Worm (Caenorhabditis elegans): Measurements from ENCODE around the gene dgk-5.

DNA sequence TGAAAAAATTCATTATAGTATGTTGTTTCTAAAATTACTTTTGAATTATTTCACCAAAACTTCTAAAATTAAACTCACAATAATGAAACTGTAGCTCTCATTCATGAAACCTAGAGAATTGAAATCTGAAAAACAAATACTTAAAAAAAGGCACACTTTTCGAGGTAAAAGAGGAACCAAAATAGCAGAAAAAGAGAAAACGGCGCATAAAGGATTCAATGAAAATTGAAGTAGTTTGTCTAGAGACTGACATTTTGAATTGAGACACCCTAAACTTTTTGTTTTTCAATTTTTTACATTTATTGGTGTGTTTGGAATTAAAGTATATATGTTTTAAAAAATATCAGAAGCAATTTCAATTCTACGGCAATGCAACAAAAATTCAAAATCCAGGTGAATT is at the start of gene dgk-5:
- TF ChIP-seq ets-7 (tag; optimal IDR thresholded peaks at IDR 0.05): no peak
- TF ChIP-seq hmg-4 (GFP tag; optimal IDR thresholded peaks at IDR 0.05): no peak
- TF ChIP-seq ceh-13 (GFP tag; optimal IDR thresholded peaks at IDR 0.05): no peak
- no peak for TF ChIP-seq ama-1 (optimal IDR thresholded peaks at IDR 0.05)
